Fruit fly (Drosophila melanogaster) whole organism, adult: ENCODE measurements around the gene CG10970.
A peak's percentile ranks its signal among the peaks of the same experiment; 100 is the strongest.

ENCODE experiments used
- CG11617 ChIP-seq: fragments of 200-800 bp; sonication (Bioruptor generic); optimal IDR thresholded peaks from 2 replicates; lab custom pipeline; 2017; ENCODE audit warnings: mild to moderate bottlenecking, missing biosample characterization, missing genetic modification reagents, missing genetic modification characterization
- CG12768 ChIP-seq: fragments of 200-800 bp; sonication (Bioruptor generic); optimal IDR thresholded peaks from 2 replicates; lab custom pipeline; 2017; ENCODE audit warnings: missing biosample characterization, missing genetic modification characterization, mild to moderate bottlenecking, moderate library complexity, missing genetic modification reagents
- CG14711 ChIP-seq: fragments of 200-800 bp; sonication (Bioruptor generic); optimal IDR thresholded peaks from 2 replicates; lab custom pipeline; 2018; ENCODE audit warnings: missing biosample characterization, mild to moderate bottlenecking, missing genetic modification characterization, moderate library complexity
- CG1620 ChIP-seq: fragments of 200-800 bp; sonication (Bioruptor generic); optimal IDR thresholded peaks from 2 replicates; lab custom pipeline; 2016; ENCODE audit warnings: missing biosample characterization, missing genetic modification characterization
- CG33017 ChIP-seq: fragments of 200-800 bp; sonication (Bioruptor generic); optimal IDR thresholded peaks from 2 replicates; lab custom pipeline; 2018; ENCODE audit warnings: missing biosample characterization, mild to moderate bottlenecking, missing genetic modification characterization, moderate library complexity
- CG5204 ChIP-seq: fragments of 200-800 bp; sonication (Bioruptor generic); optimal IDR thresholded peaks from 2 replicates; lab custom pipeline; 2016; ENCODE audit warnings: missing biosample characterization, missing genetic modification characterization
- CG7045 ChIP-seq: fragments of 200-800 bp; sonication (Bioruptor generic); optimal IDR thresholded peaks from 2 replicates; lab custom pipeline; 2017; ENCODE audit warnings: missing biosample characterization, mild to moderate bottlenecking, missing genetic modification characterization
- CG7101 ChIP-seq: fragments of 200-800 bp; sonication (Bioruptor generic); optimal IDR thresholded peaks from 2 replicates; lab custom pipeline; 2018; ENCODE audit warnings: missing biosample characterization, mild to moderate bottlenecking, missing genetic modification characterization, moderate library complexity
- Clk ChIP-seq: fragments of 200-800 bp; sonication (Bioruptor generic); optimal IDR thresholded peaks from 2 replicates; lab custom pipeline; 2017; ENCODE audit warnings: missing biosample characterization, missing genetic modification characterization
- Crg-1 ChIP-seq: fragments of 200-800 bp; sonication (Bioruptor generic); optimal IDR thresholded peaks from 2 replicates; lab custom pipeline; 2016; ENCODE audit warnings: missing biosample characterization, missing genetic modification characterization
- Hr96 ChIP-seq: fragments of 200-800 bp; sonication (Bioruptor generic); optimal IDR thresholded peaks from 2 replicates; lab custom pipeline; 2016; ENCODE audit warnings: missing biosample characterization, missing genetic modification characterization
- Mnt ChIP-seq: fragments of 200-800 bp; sonication (Bioruptor generic); optimal IDR thresholded peaks from 2 replicates; lab custom pipeline; 2016; ENCODE audit warnings: missing biosample characterization, mild to moderate bottlenecking, missing genetic modification characterization
- bab1 ChIP-seq: fragments of 200-800 bp; sonication (Bioruptor generic); optimal IDR thresholded peaks from 3 replicates; lab custom pipeline; 2019; ENCODE audit warnings: missing biosample characterization, mild to moderate bottlenecking, missing genetic modification characterization, moderate library complexity
- cic ChIP-seq: fragments of 200-800 bp; sonication (Bioruptor generic); optimal IDR thresholded peaks from 2 replicates; lab custom pipeline; 2017; ENCODE audit warnings: missing biosample characterization, mild to moderate bottlenecking, missing genetic modification characterization, moderate library complexity
- cnc ChIP-seq, 2 experiments: fragments of >200 bp; optimal IDR thresholded peaks; 2 replicates each; lab custom pipeline; 2017
- kay ChIP-seq: fragments of 200-800 bp; sonication (Bioruptor generic); peaks from one replicate; lab custom pipeline; 2016; ENCODE audit warnings: missing biosample characterization, missing genetic modification characterization, borderline replicate concordance
- ovo ChIP-seq: fragments of 200-800 bp; sonication (Bioruptor generic); optimal IDR thresholded peaks from 2 replicates; lab custom pipeline; 2016; ENCODE audit warnings: missing biosample characterization, missing genetic modification characterization
- pad ChIP-seq: fragments of 200-800 bp; sonication (Bioruptor generic); optimal IDR thresholded peaks from 3 replicates; lab custom pipeline; 2017; ENCODE audit warnings: missing biosample characterization, missing genetic modification characterization, mild to moderate bottlenecking, moderate library complexity, missing genetic modification reagents
- tj ChIP-seq: fragments of 200-800 bp; sonication (Bioruptor generic); optimal IDR thresholded peaks from 3 replicates; lab custom pipeline; 2017; ENCODE audit warnings: missing biosample characterization, mild to moderate bottlenecking, missing genetic modification characterization, moderate library complexity
- toe ChIP-seq: fragments of 200-800 bp; sonication (Bioruptor generic); optimal IDR thresholded peaks from 2 replicates; lab custom pipeline; 2016; ENCODE audit warnings: missing biosample characterization, missing genetic modification characterization

The CG10970 gene

DNA sequence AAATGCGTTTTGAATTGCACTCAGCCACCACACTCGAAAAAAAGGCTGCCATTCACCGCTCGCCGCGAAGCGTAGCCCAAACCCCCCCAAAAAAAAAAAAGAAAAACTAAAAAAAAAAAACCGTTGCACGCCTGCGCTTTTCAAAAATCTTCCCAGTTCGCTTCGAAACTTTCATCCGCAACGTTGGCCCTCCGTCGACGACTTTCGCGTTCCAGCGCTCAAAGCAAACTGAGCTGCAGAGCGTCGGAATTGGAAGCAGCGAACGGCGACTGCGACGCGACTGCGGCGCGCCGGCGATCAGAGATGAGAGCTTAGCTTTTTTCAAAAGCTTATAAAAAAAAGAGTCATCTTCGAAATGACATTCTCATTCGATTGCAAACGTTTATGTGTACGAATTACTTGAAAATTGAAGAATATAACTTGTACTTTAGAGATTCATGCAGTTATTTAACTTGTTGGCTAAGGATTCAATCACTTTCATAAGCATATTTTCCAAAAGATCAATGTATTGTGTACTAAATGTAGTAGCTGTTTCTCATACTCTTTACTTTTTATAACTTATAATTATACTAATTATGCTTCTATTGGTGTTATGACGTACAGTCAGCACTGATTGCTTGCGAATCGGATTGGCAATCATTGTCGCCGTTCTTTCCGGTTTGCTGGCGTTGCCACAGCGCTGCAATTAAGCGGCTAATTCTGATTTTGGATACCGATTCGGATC is 3.3 kb downstream of the CG10970 start, which contains the start of gene CG15365:
Gene CG15365 (minus strand): TSS at position 230 of the 724 bp plus-strand sequence.
- TF ChIP-seq bab1 (GFP tag; lab: Kevin White, UChicago) (peak; percentile 17), Crg-1 (no peak), CG1620 (GFP tag; lab: Kevin White, UChicago) (peak; percentile 11), tj (GFP tag; lab: Kevin White, UChicago) (peak; percentile 14)

DNA sequence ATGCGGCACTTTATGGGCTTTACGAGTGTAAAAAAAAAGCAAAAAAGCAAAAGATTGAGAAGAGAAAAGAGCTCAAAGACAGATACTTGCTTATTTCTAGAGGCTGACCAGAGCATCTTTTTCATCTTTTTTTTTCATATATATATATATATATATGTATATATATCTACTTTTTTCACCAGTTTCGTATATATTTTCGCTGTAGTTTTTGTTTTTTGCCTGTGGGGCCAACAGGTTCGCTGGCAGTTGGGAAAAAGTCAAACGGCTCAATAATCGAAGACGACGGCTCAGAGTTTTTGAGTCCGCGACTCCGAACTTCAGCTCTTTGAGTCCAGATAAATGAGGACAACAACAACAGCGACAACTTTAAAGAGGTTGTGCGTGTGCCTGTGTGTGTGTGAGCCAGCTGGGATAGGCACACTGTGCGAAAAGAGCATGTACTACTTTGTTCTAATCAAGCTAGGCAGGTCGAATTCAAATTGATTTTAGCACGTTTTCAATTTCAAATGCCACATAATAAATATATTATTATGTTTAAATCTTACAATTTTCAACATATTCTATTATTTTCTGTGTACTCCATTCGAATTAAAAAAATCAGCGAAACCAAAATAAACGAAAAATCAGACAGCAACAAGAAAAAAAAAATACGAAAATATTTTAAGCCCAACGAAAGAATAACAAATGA is 4.3 kb downstream of the CG10970 start:
- TF ChIP-seq CG7045 (GFP tag; lab: Kevin White, UChicago) (no peak), Clk (GFP tag; lab: Kevin White, UChicago) (no peak), pad (GFP tag; lab: Kevin White, UChicago) (no peak), Mnt (no peak), CG7101 (no peak)

DNA sequence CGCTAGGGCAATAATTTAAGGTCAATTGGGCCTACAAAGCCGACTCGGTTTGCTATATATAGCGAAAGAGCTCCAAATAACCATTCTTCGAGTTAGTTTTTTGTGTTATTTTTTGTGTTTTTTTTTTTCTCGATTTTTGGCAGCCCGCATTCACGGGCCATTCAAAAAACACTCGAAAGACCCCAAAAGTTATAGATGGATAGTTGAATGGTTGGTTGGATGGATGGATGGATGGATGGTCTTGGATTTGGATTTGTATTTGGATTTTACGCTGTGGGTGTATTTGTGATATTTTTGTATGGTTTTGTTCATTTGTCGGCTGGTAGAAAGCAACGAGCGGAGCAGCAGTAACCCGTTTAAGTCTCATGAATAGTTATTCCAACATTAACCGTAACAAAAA is 7.2 kb downstream of the CG10970 start:
- no peak for TF ChIP-seq CG11617 (GFP tag; lab: Kevin White, UChicago)
- TF ChIP-seq cnc (optimal IDR thresholded peaks at IDR 0.05; lab: Kevin White, UChicago): no peak
- no peak for TF ChIP-seq cic (GFP tag; lab: Kevin White, UChicago)
- TF ChIP-seq Crg-1: no peak
- no peak for TF ChIP-seq CG7045 (GFP tag; lab: Kevin White, UChicago)
- no peak for TF ChIP-seq toe
- TF ChIP-seq CG5204 (GFP tag; lab: Kevin White, UChicago): no peak
- TF ChIP-seq kay (GFP tag; lab: Kevin White, UChicago): no peak
- no peak for TF ChIP-seq CG33017

DNA sequence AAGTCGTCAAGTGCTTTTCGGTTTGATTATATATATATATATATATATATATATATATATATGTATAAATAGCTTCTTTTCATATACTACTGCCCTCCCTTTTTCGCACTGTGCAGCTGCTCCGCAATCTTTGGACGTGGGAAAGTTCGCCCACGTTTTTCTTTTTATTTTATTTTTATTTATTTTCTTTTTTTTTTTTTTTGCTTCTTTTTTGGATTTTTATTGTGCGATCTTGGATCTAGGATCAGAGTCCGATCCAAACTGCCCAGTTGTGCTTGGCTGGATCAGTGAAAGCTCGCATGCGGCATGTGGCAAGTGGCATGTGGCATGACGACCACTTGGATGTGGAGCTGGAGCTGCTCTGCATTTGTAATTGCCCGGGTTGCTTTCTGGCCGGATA is 7.8 kb downstream of the CG10970 start:
- TF ChIP-seq pad (GFP tag; lab: Kevin White, UChicago) (no peak), cnc (optimal IDR thresholded peaks at IDR 0.05; lab: Kevin White, UChicago) (no peak), CG12768 (GFP tag; lab: Kevin White, UChicago) (no peak), tj (GFP tag; lab: Kevin White, UChicago) (no peak)

DNA sequence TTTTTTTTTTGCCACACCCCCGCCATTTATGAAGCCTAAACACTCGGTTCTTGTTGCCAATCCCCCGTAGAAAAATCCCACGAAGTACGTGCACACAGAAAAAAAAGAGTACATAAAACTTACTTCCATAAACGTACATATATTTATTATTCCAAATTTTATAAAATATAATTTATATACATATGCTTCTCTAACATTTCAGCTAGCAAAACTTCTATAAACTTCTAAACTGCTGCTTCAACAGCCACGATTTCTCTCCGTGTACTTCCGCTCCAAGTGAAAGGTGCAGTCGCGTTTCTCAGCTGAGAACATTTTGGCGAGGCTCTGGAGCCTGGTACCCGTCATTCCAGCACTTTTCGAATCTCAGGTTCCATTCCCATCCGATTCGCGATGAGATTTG is 8.5 kb downstream of the CG10970 start:
- TF ChIP-seq toe (no peak), bab1 (GFP tag; lab: Kevin White, UChicago) (peak; percentile 2), CG7101 (peak; percentile 14)

DNA sequence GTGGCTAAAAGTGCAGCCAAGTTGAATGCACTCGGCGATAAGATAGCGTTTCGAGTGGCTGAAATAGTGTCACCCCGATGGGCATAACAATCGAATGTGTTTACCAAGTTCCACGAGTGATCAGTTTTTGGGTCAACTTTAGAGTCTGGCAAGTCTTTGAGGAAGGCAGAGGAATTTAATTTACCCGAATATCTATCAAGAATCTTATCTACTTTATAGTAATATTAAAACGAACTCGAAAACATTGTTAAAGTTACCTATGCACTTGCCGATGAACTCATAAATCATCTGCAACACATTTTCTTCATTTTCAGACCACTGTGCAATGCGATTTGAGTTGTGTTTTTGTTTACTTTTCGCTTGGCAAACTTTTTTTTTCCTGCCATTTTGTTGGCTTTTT is 9.9 kb downstream of the CG10970 start:
- TF ChIP-seq CG1620 (GFP tag; lab: Kevin White, UChicago): peak; percentile 7
- peak; percentile 40 for TF ChIP-seq CG33017
- TF ChIP-seq Crg-1: no peak
- TF ChIP-seq cic (GFP tag; lab: Kevin White, UChicago): peak; percentile 49
- peak; percentile 39 for TF ChIP-seq pad (GFP tag; lab: Kevin White, UChicago)
- TF ChIP-seq CG7045 (GFP tag; lab: Kevin White, UChicago): no peak
- TF ChIP-seq CG7101: peak; percentile 53
- TF ChIP-seq ovo: peak; percentile 4
- no peak for TF ChIP-seq Clk (GFP tag; lab: Kevin White, UChicago)
- peak; percentile 35 for TF ChIP-seq Mnt
- TF ChIP-seq CG14711 (tag; lab: Kevin White, UChicago): no peak
- TF ChIP-seq cnc (optimal IDR thresholded peaks at IDR 0.05; lab: Kevin White, UChicago): no peak
- TF ChIP-seq CG12768 (GFP tag; lab: Kevin White, UChicago): peak; percentile 9
- peak; percentile 44 for TF ChIP-seq Hr96 (GFP tag; lab: Kevin White, UChicago)
- peak; percentile 6 for TF ChIP-seq bab1 (GFP tag; lab: Kevin White, UChicago)
- peak; percentile 82 for TF ChIP-seq kay (GFP tag; lab: Kevin White, UChicago)
- no peak for TF ChIP-seq toe
- peak; percentile 56 for TF ChIP-seq CG11617 (GFP tag; lab: Kevin White, UChicago)
- peak; percentile 45 for TF ChIP-seq tj (GFP tag; lab: Kevin White, UChicago)
- peak; percentile 47 for TF ChIP-seq CG5204 (GFP tag; lab: Kevin White, UChicago)

DNA sequence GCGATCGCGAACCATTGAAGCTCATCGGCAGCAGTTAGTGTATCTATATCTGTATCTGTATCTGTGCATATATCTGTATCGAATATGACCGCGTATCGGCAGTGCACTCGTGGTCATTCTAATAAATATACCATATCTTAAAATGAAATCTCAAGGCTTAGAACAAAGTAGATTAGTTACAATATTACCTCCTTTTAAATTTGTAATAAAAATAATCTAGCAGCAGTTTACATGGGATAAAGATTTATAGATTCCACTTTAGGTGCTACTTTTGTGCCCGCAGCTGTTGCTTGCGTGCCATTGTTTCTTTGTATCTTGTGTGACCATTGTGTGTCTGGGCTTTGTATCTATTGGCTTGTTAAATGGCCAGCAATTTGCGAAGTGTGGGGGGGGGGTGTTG is 11.1 kb downstream of the CG10970 start:
- TF ChIP-seq tj (GFP tag; lab: Kevin White, UChicago) (peak; percentile 14), CG7101 (peak; percentile 73), CG5204 (GFP tag; lab: Kevin White, UChicago) (peak; percentile 46), pad (GFP tag; lab: Kevin White, UChicago) (peak; percentile 26), Mnt (no peak), CG11617 (GFP tag; lab: Kevin White, UChicago) (peak; percentile 7), cnc (optimal IDR thresholded peaks at IDR 0.05; lab: Kevin White, UChicago) (no peak), CG14711 (tag; lab: Kevin White, UChicago) (peak; percentile 63), CG7045 (GFP tag; lab: Kevin White, UChicago) (peak; percentile 39), CG33017 (peak; percentile 44), Crg-1 (no peak)
